Fruit fly (Drosophila melanogaster) whole organism, embryonic: ENCODE data around the gene GNBP1.

Source experiments
- B-H2 ChIP-seq: fragments of 200-800 bp; sonication (Bioruptor generic); optimal IDR thresholded peaks from 2 replicates; lab custom pipeline; 2018; ENCODE audit warnings: missing biosample characterization, mild to moderate bottlenecking, missing genetic modification characterization
- Bdp1 ChIP-seq: fragments of 200-800 bp; sonication (Bioruptor generic); optimal IDR thresholded peaks from 3 replicates; lab custom pipeline; 2016; ENCODE audit warnings: missing biosample characterization, missing genetic modification characterization
- C15 ChIP-seq: fragments of 200-800 bp; sonication (Bioruptor generic); IDR thresholded peaks from 3 replicates; pipeline ENCODE4 v1.3.6; 2022; ENCODE audit warnings: missing biosample characterization, missing genetic modification characterization
- CG10209 ChIP-seq: fragments of 200-800 bp; sonication (Bioruptor generic); optimal IDR thresholded peaks from 3 replicates; lab custom pipeline; 2017; ENCODE audit warnings: missing biosample characterization, mild to moderate bottlenecking, missing genetic modification characterization, missing genetic modification reagents
- CG11504 ChIP-seq: fragments of 200-800 bp; sonication (Bioruptor generic); optimal IDR thresholded peaks from 3 replicates; lab custom pipeline; 2019; ENCODE audit warnings: missing biosample characterization, mild to moderate bottlenecking, missing genetic modification characterization, moderate library complexity
- CG1529 ChIP-seq: fragments of 200-800 bp; sonication (Bioruptor generic); optimal IDR thresholded peaks from 3 replicates; lab custom pipeline; 2018; ENCODE audit warnings: missing biosample characterization, missing genetic modification characterization
- CG15601 ChIP-seq: fragments of 200-800 bp; sonication (Bioruptor generic); optimal IDR thresholded peaks from 3 replicates; lab custom pipeline; 2019; ENCODE audit warnings: missing biosample characterization, mild to moderate bottlenecking, missing genetic modification characterization, moderate library complexity
- CG16779 ChIP-seq: fragments of 200-800 bp; sonication (Bioruptor generic); IDR thresholded peaks from 2 replicates; pipeline ENCODE4 v1.3.6; 2022; ENCODE audit warnings: missing biosample characterization, missing genetic modification characterization
- CG16813 ChIP-seq: fragments of 200-800 bp; sonication (Bioruptor generic); IDR thresholded peaks from 3 replicates; pipeline ENCODE4 v1.3.6; 2022; ENCODE audit warnings: missing biosample characterization, missing genetic modification characterization; ENCODE audit not compliant: partially characterized antibody
- CG17359 ChIP-seq: fragments of 200-800 bp; sonication (Bioruptor generic); optimal IDR thresholded peaks from 3 replicates; lab custom pipeline; 2018; ENCODE audit warnings: missing biosample characterization, mild to moderate bottlenecking, missing genetic modification characterization, moderate library complexity
- CG2875 ChIP-seq: fragments of 200-800 bp; sonication (Bioruptor generic); optimal IDR thresholded peaks from 2 replicates; lab custom pipeline; 2017; ENCODE audit warnings: missing biosample characterization, mild to moderate bottlenecking, missing genetic modification characterization, missing genetic modification reagents
- CG31388 ChIP-seq: fragments of 200-800 bp; sonication (Bioruptor generic); optimal IDR thresholded peaks from 2 replicates; lab custom pipeline; 2016; ENCODE audit warnings: missing biosample characterization, missing genetic modification characterization
- CG3281 ChIP-seq: fragments of 200-800 bp; sonication (Bioruptor generic); optimal IDR thresholded peaks from 3 replicates; lab custom pipeline; 2017; ENCODE audit warnings: missing biosample characterization, mild to moderate bottlenecking, missing genetic modification characterization
- CG3995 ChIP-seq: fragments of 200-800 bp; sonication (Bioruptor generic); optimal IDR thresholded peaks from 3 replicates; lab custom pipeline; 2016; ENCODE audit warnings: missing biosample characterization, missing genetic modification characterization
- CG4854 ChIP-seq: fragments of 200-800 bp; sonication (Bioruptor generic); optimal IDR thresholded peaks from 2 replicates; lab custom pipeline; 2016; ENCODE audit warnings: missing biosample characterization, missing genetic modification characterization, inconsistent platforms
- CG5245 ChIP-seq: fragments of 200-800 bp; sonication (Bioruptor generic); optimal IDR thresholded peaks from 3 replicates; lab custom pipeline; 2016; ENCODE audit warnings: missing biosample characterization, missing genetic modification characterization
- CG8388 ChIP-seq: fragments of 200-800 bp; sonication (Bioruptor generic); optimal IDR thresholded peaks from 2 replicates; lab custom pipeline; 2019; ENCODE audit warnings: missing biosample characterization, mild to moderate bottlenecking, missing genetic modification characterization, moderate library complexity
- CrebB ChIP-seq: fragments of 200-800 bp; sonication (Bioruptor generic); optimal IDR thresholded peaks from 3 replicates; lab custom pipeline; 2018; ENCODE audit warnings: missing biosample characterization, mild to moderate bottlenecking, missing genetic modification characterization
- E2f2 ChIP-seq: fragments of 200-800 bp; sonication (Bioruptor generic); IDR thresholded peaks from 2 replicates; pipeline ENCODE4 v1.3.6; 2022; ENCODE audit warnings: missing biosample characterization, missing genetic modification characterization
- Fer3 ChIP-seq: fragments of 200-800 bp; sonication (Bioruptor generic); optimal IDR thresholded peaks from 2 replicates; lab custom pipeline; 2018; ENCODE audit warnings: missing biosample characterization, mild to moderate bottlenecking, missing genetic modification characterization, moderate library complexity
- Lpt ChIP-seq: fragments of >200 bp; optimal IDR thresholded peaks from 2 replicates; lab custom pipeline; 2018; ENCODE audit warnings: missing biosample characterization, missing genetic modification characterization
- Mad ChIP-seq: fragments of 200-800 bp; sonication (Bioruptor generic); optimal IDR thresholded peaks from 2 replicates; lab custom pipeline; 2016; ENCODE audit warnings: missing biosample characterization, missing genetic modification characterization
- Max ChIP-seq: fragments of 200-800 bp; sonication (Bioruptor generic); optimal IDR thresholded peaks from 2 replicates; lab custom pipeline; 2016; ENCODE audit warnings: missing biosample characterization, mild to moderate bottlenecking, missing genetic modification characterization
- NFAT ChIP-seq: fragments of 200-800 bp; sonication (Bioruptor generic); IDR thresholded peaks from 2 replicates; pipeline ENCODE4 v1.3.6; 2022; ENCODE audit warnings: missing biosample characterization, missing genetic modification characterization
- Scr ChIP-seq: fragments of 200-800 bp; sonication (Bioruptor generic); IDR thresholded peaks from 2 replicates; pipeline ENCODE4 v1.3.6; 2022; ENCODE audit warnings: missing biosample characterization, missing genetic modification characterization; ENCODE audit not compliant: partially characterized antibody
- Sry-δ ChIP-seq: fragments of 200-800 bp; sonication (Bioruptor generic); optimal IDR thresholded peaks from 2 replicates; lab custom pipeline; 2016; ENCODE audit warnings: missing biosample characterization, missing genetic modification characterization
- TFAM ChIP-seq: fragments of 200-800 bp; sonication (Bioruptor generic); optimal IDR thresholded peaks from 2 replicates; lab custom pipeline; 2017; ENCODE audit warnings: missing biosample characterization, missing genetic modification characterization, inconsistent platforms
- ase ChIP-seq: fragments of 200-800 bp; sonication (Bioruptor generic); IDR thresholded peaks from 3 replicates; pipeline ENCODE4 v1.3.6; 2022; ENCODE audit warnings: missing biosample characterization, missing genetic modification characterization
- btn ChIP-seq: fragments of 200-800 bp; sonication (Bioruptor generic); optimal IDR thresholded peaks from 2 replicates; lab custom pipeline; 2016; ENCODE audit warnings: missing biosample characterization, missing genetic modification characterization
- cad ChIP-seq: fragments of >200 bp; optimal IDR thresholded peaks from 2 replicates; lab custom pipeline; 2017; ENCODE audit warnings: missing biosample characterization, missing genetic modification characterization
- cg ChIP-seq: fragments of 200-800 bp; sonication (Bioruptor generic); optimal IDR thresholded peaks from 3 replicates; lab custom pipeline; 2019; ENCODE audit warnings: missing biosample characterization, mild to moderate bottlenecking, missing genetic modification characterization, moderate library complexity
- corto ChIP-seq: fragments of 200-800 bp; sonication (Bioruptor generic); optimal IDR thresholded peaks from 2 replicates; lab custom pipeline; 2016; ENCODE audit warnings: missing biosample characterization, mild to moderate bottlenecking, missing genetic modification characterization, moderate library complexity
- crp ChIP-seq, 2 experiments: fragments of 200-800 bp; sonication (Bioruptor generic); optimal IDR thresholded peaks; 2 replicates in 1 of 2; 3 replicates in 1 of 2; lab custom pipeline; 2017; ENCODE audit warnings: missing biosample characterization in 2 of 2, missing genetic modification characterization in 2 of 2, mild to moderate bottlenecking in 1 of 2, moderate library complexity in 1 of 2
- da ChIP-seq: fragments of 200-800 bp; sonication (Bioruptor generic); optimal IDR thresholded peaks from 2 replicates; lab custom pipeline; 2016; ENCODE audit warnings: missing biosample characterization, missing genetic modification characterization
- en ChIP-seq: fragments of 200-800 bp; sonication (Bioruptor generic); optimal IDR thresholded peaks from 2 replicates; lab custom pipeline; 2016; ENCODE audit warnings: missing biosample characterization, missing genetic modification characterization
- gce ChIP-seq: fragments of 200-800 bp; sonication (Bioruptor generic); IDR thresholded peaks from 3 replicates; pipeline ENCODE4 v1.3.6; 2022; ENCODE audit warnings: missing biosample characterization, missing genetic modification characterization
- gcm2 ChIP-seq: fragments of 200-800 bp; sonication (Bioruptor generic); optimal IDR thresholded peaks from 2 replicates; lab custom pipeline; 2016; ENCODE audit warnings: missing biosample characterization, missing genetic modification characterization
- grau ChIP-seq: fragments of 200-800 bp; optimal IDR thresholded peaks from 3 replicates; lab custom pipeline; 2019; ENCODE audit warnings: missing biosample characterization, mild to moderate bottlenecking, missing genetic modification characterization, moderate library complexity
- ken ChIP-seq: fragments of 200-800 bp; sonication (Bioruptor generic); IDR thresholded peaks from 3 replicates; pipeline ENCODE4 v1.3.6; 2022; ENCODE audit warnings: missing biosample characterization, missing genetic modification characterization
- peb ChIP-seq: fragments of 200-800 bp; sonication (Bioruptor generic); IDR thresholded peaks from 2 replicates; pipeline ENCODE4 v1.3.6; 2022; ENCODE audit warnings: missing biosample characterization, missing genetic modification characterization
- pum ChIP-seq: fragments of 200-800 bp; sonication (Bioruptor generic); optimal IDR thresholded peaks from 2 replicates; lab custom pipeline; 2016; ENCODE audit warnings: missing biosample characterization, missing genetic modification characterization
- salm ChIP-seq: fragments of 200-800 bp; sonication (Bioruptor generic); optimal IDR thresholded peaks from 2 replicates; lab custom pipeline; 2018; ENCODE audit warnings: missing biosample characterization, mild to moderate bottlenecking, missing genetic modification characterization
- scrt ChIP-seq: fragments of 200-800 bp; sonication (Bioruptor generic); optimal IDR thresholded peaks from 2 replicates; lab custom pipeline; 2018; ENCODE audit warnings: missing biosample characterization, mild to moderate bottlenecking, missing genetic modification characterization, moderate library complexity
- sisA ChIP-seq: fragments of 200-800 bp; sonication (Bioruptor generic); IDR thresholded peaks from 2 replicates; pipeline ENCODE4 v1.3.6; 2022; ENCODE audit warnings: missing biosample characterization, missing genetic modification characterization
- tio ChIP-seq: fragments of 200-800 bp; sonication (Bioruptor generic); optimal IDR thresholded peaks from 2 replicates; lab custom pipeline; 2017; ENCODE audit warnings: missing biosample characterization, missing genetic modification characterization, inconsistent platforms
- usp ChIP-seq: fragments of >200 bp; optimal IDR thresholded peaks from 2 replicates; lab custom pipeline; 2017; ENCODE audit warnings: missing biosample characterization, missing genetic modification characterization
- vnd ChIP-seq: fragments of 200-800 bp; sonication (Bioruptor generic); IDR thresholded peaks from 3 replicates; pipeline ENCODE4 v1.3.6; 2022; ENCODE audit warnings: missing biosample characterization, missing genetic modification characterization; ENCODE audit not compliant: partially characterized antibody
- yki ChIP-seq: fragments of >200 bp; optimal IDR thresholded peaks from 3 replicates; lab custom pipeline; 2018
- zf30C ChIP-seq: fragments of 200-800 bp; sonication (Bioruptor generic); optimal IDR thresholded peaks from 3 replicates; lab custom pipeline; 2018; ENCODE audit warnings: missing biosample characterization, mild to moderate bottlenecking, missing genetic modification characterization

The GNBP1 gene

dm6 chr3L:18640584-18641527 lies 34.7 kb upstream of the GNBP1 start (continued):
- TF ChIP-seq ken (peak; percentile 92), Scr (no peak), peb (GFP tag; lab: Robert Waterston, UW) (peak; percentile 92), CG1529 (GFP tag; lab: Kevin White, UChicago) (peak; percentile 64), CG3995 (GFP tag; lab: Kevin White, UChicago) (peak; percentile 57), da (GFP tag; lab: Kevin White, UChicago) (peak; percentile 79), CG8388 (GFP tag; lab: Kevin White, UChicago) (peak; percentile 88), Max (GFP tag; lab: Kevin White, UChicago) (peak; percentile 80), Mad (GFP tag; lab: Kevin White, UChicago) (peak; percentile 89), Sry-δ (peak; percentile 66), gcm2 (peak; percentile 92), C15 (GFP tag; lab: Robert Waterston, UW) (peak; percentile 96), CG15601 (peak; percentile 67), pum (GFP tag; lab: Kevin White, UChicago) (peak; percentile 78), TFAM (peak; percentile 53), CG10209 (GFP tag; lab: Kevin White, UChicago) (peak; percentile 89), E2f2 (GFP tag; lab: Robert Waterston, UW) (peak; percentile 79), cad (GFP tag; lab: Kevin White, UChicago) (no peak), en (peak; percentile 52), tio (GFP tag; lab: Kevin White, UChicago) (peak; percentile 75), vnd (no peak), salm (tag; lab: Kevin White, UChicago) (peak; percentile 88), crp (GFP tag; optimal IDR thresholded peaks at IDR 0.05; lab: Kevin White, UChicago) (peak in 1 of 2 experiments; percentile 68), yki (lab: Kevin White, UChicago) (peak; percentile 93), Lpt (no peak), CG11504 (tag; lab: Kevin White, UChicago) (peak; percentile 93), ase (GFP tag; lab: Robert Waterston, UW) (peak; percentile 98), CG16779 (peak; percentile 98), CG2875 (GFP tag; lab: Kevin White, UChicago) (peak; percentile 53), usp (no peak), gce (GFP tag; lab: Robert Waterston, UW) (peak; percentile 98), CG31388 (GFP tag; lab: Kevin White, UChicago) (peak; percentile 78), btn (GFP tag; lab: Kevin White, UChicago) (peak; percentile 71), grau (tag; lab: Kevin White, UChicago) (peak; percentile 96), Fer3 (tag; lab: Kevin White, UChicago) (peak; percentile 96), CrebB (tag; lab: Kevin White, UChicago) (peak; percentile 94), sisA (GFP tag; lab: Robert Waterston, UW) (peak; percentile 98), scrt (GFP tag; lab: Kevin White, UChicago) (peak; percentile 82), Bdp1 (peak; percentile 77), CG3281 (GFP tag; lab: Kevin White, UChicago) (peak; percentile 91), CG17359 (peak; percentile 93), CG16813 (GFP tag; lab: Robert Waterston, UW) (no peak), CG5245 (peak; percentile 90), corto (peak; percentile 46), zf30C (peak; percentile 71), NFAT (GFP tag; lab: Robert Waterston, UW) (peak; percentile 99), cg (GFP tag; lab: Kevin White, UChicago) (no peak), CG4854 (GFP tag; lab: Kevin White, UChicago) (peak; percentile 88), B-H2 (GFP tag; lab: Kevin White, UChicago) (peak; percentile 98)
